Worm (Caenorhabditis elegans) whole organism, L4 larva: ENCODE measurements around the gene C53C11.1.

Experiments used
- F37D6.2 ChIP-seq: sonication (generic microtip); optimal IDR thresholded peaks from 2 replicates; lab custom pipeline; 2016; ENCODE audit warnings: mild to moderate bottlenecking, missing genetic modification characterization, missing compliant biosample characterization
- aly-2 ChIP-seq: sonication (generic microtip); optimal IDR thresholded peaks from 2 replicates; lab custom pipeline; 2018; ENCODE audit warnings: missing biosample characterization, missing genetic modification characterization
- ama-1 ChIP-seq: fragments of 150-350 bp; optimal IDR thresholded peaks from 2 replicates; lab custom pipeline; 2014; ENCODE audit warnings: inconsistent platforms, mixed read lengths
- ces-1 ChIP-seq: fragments of 150-350 bp; sonication (generic microtip); optimal IDR thresholded peaks from 4 replicates; lab custom pipeline; 2014; ENCODE audit warnings: missing biosample characterization, missing genetic modification reagents, missing genetic modification characterization
- hlh-11 ChIP-seq: fragments of 200-800 bp; sonication (Bioruptor generic); optimal IDR thresholded peaks from 2 replicates; lab custom pipeline; 2018; ENCODE audit warnings: mild to moderate bottlenecking, missing genetic modification characterization, missing compliant biosample characterization
- hmg-1.1 ChIP-seq: fragments of 200-800 bp; sonication (Bioruptor generic); IDR thresholded peaks from 2 replicates; pipeline ENCODE4 v1.3.6; 2022; ENCODE audit warnings: missing genetic modification reagents, missing genetic modification characterization, missing compliant biosample characterization
- lin-13 ChIP-seq: fragments of 150-350 bp; optimal IDR thresholded peaks from 2 replicates; lab custom pipeline; 2014; ENCODE audit warnings: missing biosample characterization, missing genetic modification reagents, missing genetic modification characterization
- nhr-237 ChIP-seq: sonication (generic microtip); optimal IDR thresholded peaks from 2 replicates; lab custom pipeline; 2017; ENCODE audit warnings: missing biosample characterization, missing genetic modification characterization
- nhr-76 ChIP-seq: fragments of 150-350 bp; optimal IDR thresholded peaks from 2 replicates; lab custom pipeline; 2014; ENCODE audit warnings: missing biosample characterization, missing genetic modification characterization
- rbr-2 ChIP-seq: sonication (generic microtip); optimal IDR thresholded peaks from 2 replicates; lab custom pipeline; 2016; ENCODE audit warnings: missing genotype, missing genetic modification characterization, missing compliant biosample characterization
- snpc-4 ChIP-seq: fragments of 150-350 bp; optimal IDR thresholded peaks from 2 replicates; lab custom pipeline; 2014; ENCODE audit warnings: missing biosample characterization, missing genetic modification characterization
- unc-130 ChIP-seq: sonication (generic microtip); optimal IDR thresholded peaks from 2 replicates; lab custom pipeline; 2016; ENCODE audit warnings: missing genetic modification reagents, missing genetic modification characterization, missing compliant biosample characterization

DNA sequence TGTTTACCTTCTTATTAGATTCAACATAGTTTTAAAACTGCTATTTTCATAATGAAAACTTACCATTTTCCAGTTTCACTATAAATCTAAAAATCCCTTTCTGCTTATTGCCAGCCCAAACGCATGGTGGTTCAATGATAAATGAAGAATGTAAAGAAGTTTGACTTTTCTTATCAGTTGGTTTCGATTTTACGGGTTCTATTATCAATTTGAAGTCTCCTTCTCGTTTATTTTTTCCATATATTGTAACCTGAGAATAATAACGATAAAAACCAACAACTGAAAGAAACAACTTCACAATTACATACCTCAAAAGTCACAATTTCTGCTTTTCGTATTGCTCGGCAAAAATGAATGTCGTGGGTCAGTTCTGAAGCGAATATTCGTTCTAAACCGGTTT is 38.4 kb downstream of the C53C11.1 start:
- no peak for TF ChIP-seq nhr-237 (tag; lab: Kevin White, UChicago)
- no peak for TF ChIP-seq nhr-76 (tag; lab: Kevin White, UChicago)
- TF ChIP-seq rbr-2 = no peak
- no peak for TF ChIP-seq hmg-1.1 (GFP tag; lab: Robert Waterston, UW)
- no peak for TF ChIP-seq unc-130 (GFP tag; lab: Kevin White, UChicago)
- no peak for TF ChIP-seq ces-1 (GFP tag; lab: Kevin White, UChicago)
- TF ChIP-seq ama-1 = no peak
- no peak for TF ChIP-seq snpc-4
- no peak for TF ChIP-seq lin-13 (GFP tag; lab: Kevin White, UChicago)
- no peak for TF ChIP-seq hlh-11 (tag; lab: Kevin White, UChicago)
- no peak for TF ChIP-seq aly-2 (tag; lab: Kevin White, UChicago)
- no peak for TF ChIP-seq F37D6.2 (tag; lab: Kevin White, UChicago)
